Worm (Caenorhabditis elegans): Measurements from ENCODE around the gene srh-92.

DNA sequence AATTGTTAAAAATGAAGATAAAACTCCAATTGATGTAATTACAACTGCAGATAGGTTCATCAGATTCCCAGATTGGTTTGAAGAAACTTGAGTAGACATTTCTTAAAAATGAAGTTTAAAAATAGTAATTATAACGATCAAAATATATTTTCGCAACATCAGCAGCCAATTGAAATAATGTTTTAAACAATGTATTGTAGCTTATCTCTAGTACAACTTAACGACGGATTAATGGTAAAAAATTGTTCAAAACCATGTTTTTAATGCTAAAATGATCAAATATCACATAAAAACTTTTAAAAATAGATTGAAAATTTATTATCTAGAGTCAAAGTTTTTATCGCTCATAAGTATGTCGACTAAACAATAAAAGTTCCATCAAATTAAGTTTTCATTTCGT is 34.4 kb upstream of the srh-92 start, which contains the start of gene srbc-11:
- TF ChIP-seq aly-1 (tag; optimal IDR thresholded peaks at IDR 0.05) (no peak), ama-1 (optimal IDR thresholded peaks at IDR 0.05) (no peak), B0310.2 (tag; optimal IDR thresholded peaks at IDR 0.05) (no peak), F13C5.2 (tag; optimal IDR thresholded peaks at IDR 0.05) (no peak), hmg-4 (GFP tag; optimal IDR thresholded peaks at IDR 0.05) (no peak), hnd-1 (tag; optimal IDR thresholded peaks at IDR 0.05) (no peak), ets-7 (tag; optimal IDR thresholded peaks at IDR 0.05) (no peak), pes-1 (GFP tag; IDR thresholded peaks at IDR 0.05) (no peak), ceh-36 (tag; optimal IDR thresholded peaks at IDR 0.05) (no peak), flt-1 (GFP tag; IDR thresholded peaks at IDR 0.05) (no peak)
